Worm (Caenorhabditis elegans) whole organism, L4/young adult: ENCODE results near the gene R05A10.8.

Experiments
- W03F9.2 ChIP-seq: fragments of 150-350 bp; optimal IDR thresholded peaks from 2 replicates; lab custom pipeline; 2014; ENCODE audit warnings: missing biosample characterization, missing genetic modification characterization
- dao-5 ChIP-seq: sonication (generic microtip); optimal IDR thresholded peaks from 2 replicates; lab custom pipeline; 2016; ENCODE audit warnings: missing genotype, missing genetic modification characterization, moderate library complexity, missing compliant biosample characterization
- him-1 ChIP-seq: sonication (generic microtip); optimal IDR thresholded peaks from 2 replicates; lab custom pipeline; 2016; ENCODE audit warnings: missing genotype, missing genetic modification reagents, missing genetic modification characterization, missing compliant biosample characterization

The R05A10.8 gene

ce11 chrIV:14158086-14158485 is at the start of gene R05A10.8:
Gene R05A10.8, minus strand, starts transcription at chrIV:14158186.
- TF ChIP-seq dao-5 (tag; lab: Kevin White, UChicago) (no peak), W03F9.2 (tag; lab: Kevin White, UChicago) (no peak), him-1 (no peak)

DNA sequence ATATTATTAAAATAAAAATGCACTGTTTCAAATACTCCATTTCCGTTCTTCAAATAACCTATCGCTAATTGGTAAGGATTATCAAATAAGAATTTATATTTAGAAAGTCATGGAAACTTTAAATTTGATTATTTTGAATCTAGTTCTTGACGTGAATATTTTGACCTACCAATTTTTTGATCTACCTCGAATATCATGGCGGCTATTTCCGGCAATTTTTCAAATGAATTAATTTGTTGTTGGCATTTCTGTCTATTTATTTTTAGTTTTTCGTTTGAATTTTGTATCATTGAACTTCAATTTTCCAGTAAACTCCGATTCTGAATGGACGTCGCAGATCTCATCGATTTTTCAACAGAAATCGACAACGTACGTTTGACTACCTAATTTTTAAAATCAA is 45.2 kb upstream of the R05A10.8 start, which contains the start of gene F02H6.3:
TSS of gene F02H6.3 (plus strand) at position 266 of the 400 bp plus-strand sequence.
- no peak for TF ChIP-seq him-1
- TF ChIP-seq dao-5 (tag; lab: Kevin White, UChicago), result no peak
- TF ChIP-seq W03F9.2 (tag; lab: Kevin White, UChicago), result no peak

- TF ChIP-seq him-1 (no peak), dao-5 (tag; lab: Kevin White, UChicago) (no peak), W03F9.2 (tag; lab: Kevin White, UChicago) (no peak)
Measured at ce11 chrIV:14196176-14196575, 38.2 kb upstream of the R05A10.8 start, which contains the start of gene F02H6.2. Gene F02H6.2, plus strand, starts transcription at chrIV:14196476.

- TF ChIP-seq dao-5 (tag; lab: Kevin White, UChicago), result no peak
- TF ChIP-seq W03F9.2 (tag; lab: Kevin White, UChicago), result no peak
- no peak for TF ChIP-seq him-1
Measured at ce11 chrIV:14194317-14194716, 36.3 kb upstream of the R05A10.8 start.

DNA sequence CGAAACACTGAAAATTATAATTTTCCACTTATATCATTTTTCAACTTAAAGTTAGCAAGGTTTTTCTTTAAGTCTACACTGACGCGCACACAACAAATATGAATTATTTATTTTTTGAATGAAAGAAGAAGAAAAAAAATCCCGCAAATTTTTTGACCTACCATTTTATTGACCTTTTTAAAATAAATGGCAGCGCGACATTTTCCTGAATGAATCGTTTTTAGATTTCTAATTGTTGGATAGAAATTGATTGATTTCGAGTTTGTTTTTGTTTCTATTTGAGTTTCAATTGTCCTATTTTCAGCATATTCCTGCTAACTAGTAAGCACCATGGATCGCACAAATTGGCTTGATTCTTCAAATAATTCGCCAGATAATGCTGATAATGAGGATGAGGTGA is 35.2 kb upstream of the R05A10.8 start, which contains the start of gene K01G12.3:
TSS of gene K01G12.3 (plus strand) at position 301 of the 400 bp plus-strand sequence.
- TF ChIP-seq dao-5 (tag; lab: Kevin White, UChicago) (no peak), him-1 (no peak), W03F9.2 (tag; lab: Kevin White, UChicago) (no peak)

DNA sequence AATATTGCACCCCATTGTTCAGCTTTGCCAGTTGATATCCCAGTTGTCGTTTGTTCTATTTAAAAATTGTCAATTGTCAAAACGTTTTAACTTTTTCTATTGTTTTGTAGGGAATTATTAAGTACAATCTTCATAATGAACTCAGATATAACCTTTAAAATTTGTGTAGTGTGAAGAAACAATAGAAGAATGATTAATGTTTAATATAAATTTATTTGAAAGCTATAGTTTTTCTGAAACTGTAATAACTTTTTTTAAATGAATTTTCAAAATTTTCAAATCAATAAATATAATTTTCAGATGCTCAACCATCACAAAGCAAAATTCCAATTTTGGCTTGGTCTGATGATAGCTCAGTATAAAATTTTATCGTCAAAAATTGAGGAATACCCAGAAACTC is 33.9 kb upstream of the R05A10.8 start, which contains the start of gene K01G12.22:
TSS of gene K01G12.22 (plus strand) at position 301 of the 400 bp plus-strand sequence.
- TF ChIP-seq him-1, result no peak
- TF ChIP-seq dao-5 (tag; lab: Kevin White, UChicago), result no peak

ce11 chrIV:14186264-14186663 is 28.3 kb upstream of the R05A10.8 start:
- TF ChIP-seq dao-5 (tag; lab: Kevin White, UChicago) (no peak), him-1 (no peak)

- TF ChIP-seq him-1 (no peak), dao-5 (tag; lab: Kevin White, UChicago) (no peak)
Measured at ce11 chrIV:14182077-14182476, 24.1 kb upstream of the R05A10.8 start, which contains the start of gene R05A10.1. Gene R05A10.1, plus strand, starts transcription at chrIV:14182377.

DNA sequence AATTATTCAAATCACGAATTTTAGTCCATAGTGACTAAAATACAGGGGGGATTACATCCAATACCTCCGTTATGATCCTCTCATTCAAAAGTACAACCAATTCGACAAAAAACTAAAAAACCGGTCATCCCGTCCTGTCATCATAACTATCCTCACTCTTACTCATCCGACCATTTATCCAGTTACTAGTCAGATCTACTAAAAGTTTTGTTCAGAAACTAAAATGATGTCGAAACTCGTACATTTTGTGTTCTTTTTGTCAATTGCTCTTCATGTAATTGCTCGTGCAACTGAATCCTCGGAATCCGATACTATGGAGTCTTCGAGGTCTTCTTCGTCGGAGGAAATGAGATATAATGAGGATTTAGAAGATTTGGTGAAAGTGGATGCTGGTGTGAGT is 19.1 kb upstream of the R05A10.8 start, which contains the start of gene R05A10.2:
TSS of gene R05A10.2 (plus strand) at position 214 of the 400 bp plus-strand sequence.
- no peak for TF ChIP-seq dao-5 (tag; lab: Kevin White, UChicago)
- no peak for TF ChIP-seq W03F9.2 (tag; lab: Kevin White, UChicago)
- no peak for TF ChIP-seq him-1

ce11 chrIV:14176373-14176772 is 18.4 kb upstream of the R05A10.8 start, which contains the start of gene R05A10.3:
Gene R05A10.3, minus strand, starts transcription at chrIV:14176473.
- no peak for TF ChIP-seq dao-5 (tag; lab: Kevin White, UChicago)
- TF ChIP-seq W03F9.2 (tag; lab: Kevin White, UChicago), result no peak
- no peak for TF ChIP-seq him-1

DNA sequence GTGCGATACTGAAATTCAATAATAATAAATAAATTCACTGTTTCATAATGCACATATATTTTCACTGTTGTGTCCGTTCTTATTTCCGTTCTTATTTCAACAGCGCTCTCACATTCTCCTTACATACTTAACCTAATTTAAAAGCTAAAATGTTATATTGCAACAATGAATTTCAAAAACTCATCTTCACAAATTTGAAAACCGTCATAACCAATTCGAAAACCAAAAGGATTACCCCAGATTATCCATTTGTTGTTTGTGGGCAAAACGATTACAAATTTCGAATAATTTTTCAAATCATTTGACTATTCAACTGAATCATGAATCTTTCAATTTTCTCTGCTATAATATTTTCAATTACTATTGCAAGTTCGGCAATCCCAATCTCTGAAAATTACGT is 14.2 kb upstream of the R05A10.8 start, which contains the start of gene R05A10.4:
TSS of gene R05A10.4 (plus strand) at position 301 of the 400 bp plus-strand sequence.
- TF ChIP-seq dao-5 (tag; lab: Kevin White, UChicago) (no peak), him-1 (no peak), W03F9.2 (tag; lab: Kevin White, UChicago) (no peak)

DNA sequence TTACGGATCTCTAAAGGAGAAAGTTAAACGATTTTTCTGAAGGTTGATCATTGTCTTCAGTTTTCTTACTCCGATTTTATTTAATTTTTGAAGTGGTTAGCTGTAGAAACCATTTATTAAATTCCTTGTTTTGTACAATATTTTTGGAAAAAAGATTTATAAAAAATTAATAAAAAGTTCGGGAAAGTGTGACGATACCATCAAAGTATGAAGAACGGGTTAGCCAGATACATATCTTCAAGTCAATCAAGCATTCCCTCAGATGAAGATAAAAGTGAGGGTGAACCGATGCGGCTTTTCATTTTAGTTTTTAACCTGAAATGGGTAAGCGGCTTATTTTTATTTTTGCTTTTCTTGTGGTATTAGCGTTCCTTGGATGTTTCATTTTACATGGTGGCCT is 7.5 kb upstream of the R05A10.8 start, which contains the start of gene R05A10.6:
TSS of gene R05A10.6 (plus strand) at position 301 of the 400 bp plus-strand sequence.
- no peak for TF ChIP-seq dao-5 (tag; lab: Kevin White, UChicago)

DNA sequence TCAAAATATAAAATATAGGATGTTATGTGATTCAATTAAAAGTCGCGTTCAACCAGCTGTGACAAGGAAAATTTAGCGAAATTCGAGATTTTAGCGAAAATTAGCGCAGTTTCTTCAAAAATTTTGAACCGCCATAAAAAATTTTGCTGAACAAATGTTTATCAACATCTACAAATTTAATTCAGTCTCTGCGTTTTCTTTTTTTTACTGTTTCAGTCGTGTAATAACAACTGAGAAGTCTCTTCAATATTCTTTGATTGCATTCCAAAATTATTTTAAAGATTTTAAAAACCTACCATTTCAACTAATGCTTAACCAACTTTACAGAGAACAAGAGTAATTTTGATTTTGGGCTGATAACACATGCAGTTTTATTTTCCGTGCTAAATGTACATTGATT is 6.1 kb upstream of the R05A10.8 start:
- TF ChIP-seq dao-5 (tag; lab: Kevin White, UChicago) (no peak), him-1 (no peak), W03F9.2 (tag; lab: Kevin White, UChicago) (no peak)

ce11 chrIV:14162772-14163171 is 4.8 kb upstream of the R05A10.8 start, which contains the start of gene R05A10.7:
Gene R05A10.7, minus strand, starts transcription at chrIV:14162872.
- TF ChIP-seq dao-5 (tag; lab: Kevin White, UChicago), result no peak
- no peak for TF ChIP-seq W03F9.2 (tag; lab: Kevin White, UChicago)
- TF ChIP-seq him-1, result no peak

DNA sequence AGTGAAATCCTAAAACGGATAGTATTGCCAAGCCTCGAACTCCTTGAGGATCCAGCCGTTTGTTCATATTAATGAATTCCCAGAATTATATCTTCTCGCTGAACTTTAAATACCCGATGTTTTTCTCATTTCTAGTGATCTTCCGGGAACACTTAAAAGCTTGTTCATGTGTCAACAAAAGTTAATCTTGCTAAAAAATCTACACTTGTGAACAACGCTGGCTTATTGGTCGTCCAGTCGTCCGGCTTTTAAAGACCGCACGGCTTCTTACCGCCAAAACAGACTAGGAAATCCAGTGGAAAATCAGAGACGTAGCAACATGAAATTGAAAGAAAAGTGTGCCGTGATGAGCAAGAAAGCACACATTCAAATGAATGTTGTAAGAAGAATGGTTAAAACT is 4.7 kb downstream of the R05A10.8 start, which contains the start of gene oac-38:
TSS of gene oac-38 (minus strand) at position 101 of the 400 bp plus-strand sequence.
- no peak for TF ChIP-seq him-1
- TF ChIP-seq W03F9.2 (tag; lab: Kevin White, UChicago), result no peak
- no peak for TF ChIP-seq dao-5 (tag; lab: Kevin White, UChicago)
